Fruit fly (Drosophila melanogaster): ENCODE measurements around the gene FMRFaR.

The FMRFaR gene

DNA sequence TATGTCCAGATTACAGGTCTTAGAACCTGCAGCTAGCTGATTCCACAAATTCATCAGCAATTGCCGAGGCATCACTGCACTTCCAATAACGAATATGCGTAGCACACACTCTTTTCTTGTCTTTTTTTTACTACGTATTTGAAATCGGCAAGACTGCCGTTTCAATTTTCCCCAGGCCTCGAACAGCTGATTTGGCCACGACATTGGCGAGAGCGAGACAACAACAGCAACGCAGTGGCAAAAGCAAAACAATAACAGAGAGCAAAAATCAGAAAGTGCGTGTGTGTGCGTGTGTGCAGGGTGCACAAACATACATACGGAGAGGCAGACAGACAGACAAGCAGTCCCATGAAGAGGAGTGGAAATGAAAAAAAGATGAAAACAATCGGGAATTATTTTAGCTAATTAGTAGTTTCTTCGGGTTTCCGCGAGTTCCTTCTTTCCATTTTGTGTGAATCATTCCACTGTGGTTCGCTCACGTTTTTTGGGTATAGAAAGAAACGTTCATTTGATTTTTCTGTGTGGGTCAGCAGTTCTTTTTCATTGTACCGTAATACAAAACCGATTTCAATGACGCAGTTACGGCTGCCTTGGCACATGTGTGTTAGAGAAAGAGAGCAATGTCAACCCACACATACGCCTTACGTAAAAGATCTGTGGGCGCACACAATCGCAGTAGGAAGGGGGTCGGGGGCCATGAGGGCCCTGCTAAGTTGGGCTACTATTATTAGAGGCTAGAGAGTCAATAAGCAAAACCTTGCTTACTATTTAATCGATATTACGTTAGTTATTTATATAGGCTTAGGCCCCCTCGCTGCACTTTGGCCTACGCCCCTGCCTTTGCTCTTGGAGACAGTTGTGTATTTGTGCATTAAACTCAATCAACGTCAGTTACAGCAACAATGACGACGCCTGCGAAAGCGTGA is 58.8 kb downstream of the FMRFaR start (continued):
- peak; percentile 99 for TF ChIP-seq ATbp (GFP tag; optimal IDR thresholded peaks at IDR 0.05)
- peak; percentile 91 for TF ChIP-seq twi (tag; optimal IDR thresholded peaks at IDR 0.05)
- peak; percentile 91 for TF ChIP-seq CG31365 (tag; optimal IDR thresholded peaks at IDR 0.05)
- TF ChIP-seq ind (GFP tag; optimal IDR thresholded peaks at IDR 0.05), result peak; percentile 99
- TF ChIP-seq slbo (GFP tag; IDR thresholded peaks at IDR 0.05), result peak; percentile 100
- TF ChIP-seq C15 (GFP tag; IDR thresholded peaks at IDR 0.05), result peak; percentile 98
- no peak for TF ChIP-seq CG2129 (GFP tag; IDR thresholded peaks at IDR 0.05; ENCODE audit: partially characterized antibody)
- TF ChIP-seq CG17568 (GFP tag; optimal IDR thresholded peaks at IDR 0.05), result peak; percentile 96
- TF ChIP-seq CG2199 (GFP tag; IDR thresholded peaks at IDR 0.05), result peak; percentile 99
- TF ChIP-seq CG3847 (GFP tag; IDR thresholded peaks at IDR 0.05), result peak; percentile 99
- TF ChIP-seq lola (GFP tag; optimal IDR thresholded peaks at IDR 0.05), result peak in 1 of 3 experiments; percentile 93
- TF ChIP-seq CG4854 (GFP tag; optimal IDR thresholded peaks at IDR 0.05), result peak; percentile 97
- TF ChIP-seq oc (tag; optimal IDR thresholded peaks at IDR 0.05), result peak; percentile 98
- TF ChIP-seq abd-A (tag; optimal IDR thresholded peaks at IDR 0.05), result peak; percentile 72
- peak; percentile 83 for TF ChIP-seq fd102C (GFP tag; optimal IDR thresholded peaks at IDR 0.05)
- peak; percentile 89 for TF ChIP-seq Adf1 (GFP tag; IDR thresholded peaks at IDR 0.05)
- peak; percentile 92 for TF ChIP-seq kah (GFP tag; optimal IDR thresholded peaks at IDR 0.05)
- peak; percentile 98 for TF ChIP-seq tup (GFP tag; optimal IDR thresholded peaks at IDR 0.05)
- peak; percentile 46 for TF ChIP-seq Sry-β (GFP tag; optimal IDR thresholded peaks at IDR 0.05)
- TF ChIP-seq gce (GFP tag; IDR thresholded peaks at IDR 0.05), result peak; percentile 99
- TF ChIP-seq tap (tag; optimal IDR thresholded peaks at IDR 0.05), result peak; percentile 97
- peak; percentile 95 for TF ChIP-seq Blimp-1 (GFP tag; optimal IDR thresholded peaks at IDR 0.05)
- peak; percentile 100 for TF ChIP-seq lab (GFP tag; optimal IDR thresholded peaks at IDR 0.05)
- peak; percentile 99 for TF ChIP-seq Taf1 (GFP tag; IDR thresholded peaks at IDR 0.05)
- peak; percentile 99 for TF ChIP-seq CG17359 (tag; optimal IDR thresholded peaks at IDR 0.05)
- TF ChIP-seq CG16779 (GFP tag; IDR thresholded peaks at IDR 0.05), result peak; percentile 99
- TF ChIP-seq chif (GFP tag; optimal IDR thresholded peaks at IDR 0.05), result peak; percentile 99

DNA sequence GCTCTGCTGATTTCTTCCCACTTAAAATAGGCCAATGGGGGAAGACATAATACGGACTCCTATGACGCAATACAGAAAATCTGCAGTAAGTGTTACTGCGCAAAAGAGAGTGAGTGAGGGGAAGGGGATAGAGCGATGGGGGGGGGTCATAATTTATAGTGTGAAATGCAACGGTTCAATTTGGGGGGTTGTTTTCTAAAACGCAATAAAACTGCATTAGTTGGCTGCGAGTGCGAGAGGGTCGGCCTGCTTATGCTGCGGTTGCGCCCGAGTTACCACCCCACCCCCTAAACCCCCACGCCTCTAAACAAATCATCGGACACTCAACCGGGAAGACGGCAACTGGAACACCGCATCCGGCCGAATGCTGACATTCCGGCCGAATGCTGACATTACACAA is 59.6 kb downstream of the FMRFaR start:
- peak; percentile 54; the same call in 1 of the 2 replicates for TF ChIP-seq CG10321 (GFP tag; IDR thresholded peaks at IDR 0.05)
